Fruit fly (Drosophila melanogaster): Measurements from ENCODE around the gene Octbeta1R.

Octbeta1R gene

dm6 chr3R:22530305-22530704 is 33.3 kb downstream of the Octbeta1R start, which contains the start of gene CG33099 (continued):
- TF ChIP-seq exex (tag; optimal IDR thresholded peaks at IDR 0.05): peak; percentile 67
- no peak for TF ChIP-seq trh (GFP tag; optimal IDR thresholded peaks at IDR 0.05)
- TF ChIP-seq bcd (GFP tag; optimal IDR thresholded peaks at IDR 0.05): peak; percentile 11
- TF ChIP-seq wek (GFP tag; optimal IDR thresholded peaks at IDR 0.05): peak; percentile 65
- TF ChIP-seq ATbp (GFP tag; optimal IDR thresholded peaks at IDR 0.05): peak; percentile 61
- peak; percentile 26 for TF ChIP-seq maf-S (GFP tag; optimal IDR thresholded peaks at IDR 0.05)
- TF ChIP-seq CG17568 (GFP tag; optimal IDR thresholded peaks at IDR 0.05): peak; percentile 68
- TF ChIP-seq Hr78 (GFP tag; optimal IDR thresholded peaks at IDR 0.05): peak in 1 of 2 experiments; percentile 17
- peak; percentile 55 for TF ChIP-seq pho (GFP tag; optimal IDR thresholded peaks at IDR 0.05)
- TF ChIP-seq Pdp1 (GFP tag; optimal IDR thresholded peaks at IDR 0.05): peak in 1 of 2 experiments; percentile 69
- TF ChIP-seq bowl (GFP tag; IDR thresholded peaks at IDR 0.05): 0 out of 2 replicates have a peak, but pooled peaks have one; percentile 20
- TF ChIP-seq HHEX (GFP tag; optimal IDR thresholded peaks at IDR 0.05): peak; percentile 29
- TF ChIP-seq stc (GFP tag; IDR thresholded peaks at IDR 0.05): peak; percentile 46; the same call in 1 of the 2 replicates
- TF ChIP-seq CG11456 (GFP tag; IDR thresholded peaks at IDR 0.05): 0 out of 3 replicates have a peak, but pooled peaks have one; percentile 52
- peak; percentile 48 for TF ChIP-seq odd (GFP tag; optimal IDR thresholded peaks at IDR 0.05)
- no peak for TF ChIP-seq CG14965 (GFP tag; optimal IDR thresholded peaks at IDR 0.05; ENCODE audit: borderline replicate concordance)
- peak; percentile 45; the same call in 1 of the 2 replicates for TF ChIP-seq NFAT (GFP tag; IDR thresholded peaks at IDR 0.05)
- TF ChIP-seq CG6175 (GFP tag; IDR thresholded peaks at IDR 0.05): no peak
- TF ChIP-seq Adf1 (GFP tag; IDR thresholded peaks at IDR 0.05): peak; percentile 35; the same call in 1 of the 2 replicates
- no peak for TF ChIP-seq Elba2 (GFP tag; optimal IDR thresholded peaks at IDR 0.05)
- no peak for TF ChIP-seq CG2120 (GFP tag; optimal IDR thresholded peaks at IDR 0.05)
- peak; percentile 68 for TF ChIP-seq CG15696 (tag; optimal IDR thresholded peaks at IDR 0.05)
- TF ChIP-seq HLH54F (GFP tag; optimal IDR thresholded peaks at IDR 0.05): no peak
- TF ChIP-seq CG9727 (GFP tag; optimal IDR thresholded peaks at IDR 0.05): peak; percentile 60
- no peak for TF ChIP-seq CG32772 (GFP tag; IDR thresholded peaks at IDR 0.05)
- no peak for TF ChIP-seq Doc2 (GFP tag; IDR thresholded peaks at IDR 0.05)
- peak; percentile 72 for TF ChIP-seq CG34376 (GFP tag; optimal IDR thresholded peaks at IDR 0.05)
- TF ChIP-seq CG12299 (tag; optimal IDR thresholded peaks at IDR 0.05): peak; percentile 40
- no peak for TF ChIP-seq amos (GFP tag; IDR thresholded peaks at IDR 0.05; ENCODE audit: partially characterized antibody)
- peak; percentile 72 for TF ChIP-seq CG7987 (GFP tag; optimal IDR thresholded peaks at IDR 0.05)
- peak; percentile 49 for TF ChIP-seq schlank (tag; optimal IDR thresholded peaks at IDR 0.05)
- peak; percentile 35; the same call in 1 of the 4 replicates for TF ChIP-seq chinmo (GFP tag; IDR thresholded peaks at IDR 0.05; ENCODE audit: partially characterized antibody)
- no peak for TF ChIP-seq Scr (GFP tag; IDR thresholded peaks at IDR 0.05; ENCODE audit: partially characterized antibody)
- TF ChIP-seq CG10147 (GFP tag; optimal IDR thresholded peaks at IDR 0.05): no peak
- peak; percentile 45; the same call in 1 of the 2 replicates for TF ChIP-seq Bgb (GFP tag; IDR thresholded peaks at IDR 0.05; ENCODE audit: partially characterized antibody)
- TF ChIP-seq seq (GFP tag; IDR thresholded peaks at IDR 0.05): no peak
- TF ChIP-seq pzg (GFP tag; optimal IDR thresholded peaks at IDR 0.05): no peak
- peak; percentile 55 for TF ChIP-seq CG17359 (tag; optimal IDR thresholded peaks at IDR 0.05)
- TF ChIP-seq Med (GFP tag): peak; percentile 92
- TF ChIP-seq CG42726 (GFP tag; IDR thresholded peaks at IDR 0.05; ENCODE audit: partially characterized antibody): peak; percentile 47; the same call in 1 of the 2 replicates
- TF ChIP-seq Sox100B (GFP tag; optimal IDR thresholded peaks at IDR 0.05): peak; percentile 0
- peak; percentile 49 for TF ChIP-seq Fer3 (tag; optimal IDR thresholded peaks at IDR 0.05)
- no peak for TF ChIP-seq run (tag; optimal IDR thresholded peaks at IDR 0.05)
- peak; percentile 23 for TF ChIP-seq Bteb2 (GFP tag; optimal IDR thresholded peaks at IDR 0.05)
- TF ChIP-seq rib (GFP tag; IDR thresholded peaks at IDR 0.05): peak; percentile 44; the same call in 1 of the 2 replicates
- TF ChIP-seq CG1603 (tag; optimal IDR thresholded peaks at IDR 0.05): peak; percentile 44
- peak; percentile 16; the same call in 1 of the 3 replicates for TF ChIP-seq so (GFP tag; IDR thresholded peaks at IDR 0.05)
- TF ChIP-seq CG10543 (GFP tag; optimal IDR thresholded peaks at IDR 0.05): peak; percentile 68
- TF ChIP-seq Six4 (GFP tag; optimal IDR thresholded peaks at IDR 0.05): no peak
